Worm (Caenorhabditis elegans): ENCODE data around the gene srd-4.

ce11 chrV:12181310-12181709, 3.4 kb upstream of the srd-4 start, which contains the start of gene elpc-3:
- no peak for TF ChIP-seq pha-4 (tag; optimal IDR thresholded peaks at IDR 0.05)
- TF ChIP-seq lin-39 (tag; optimal IDR thresholded peaks at IDR 0.05), result no peak
- no peak for TF ChIP-seq unc-62 (GFP tag; optimal IDR thresholded peaks at IDR 0.05)
- TF ChIP-seq ama-1 (optimal IDR thresholded peaks at IDR 0.05), result no peak
- no peak for TF ChIP-seq snpc-4 (tag; optimal IDR thresholded peaks at IDR 0.05)
- TF ChIP-seq nhr-76 (tag; optimal IDR thresholded peaks at IDR 0.05), result no peak
- TF ChIP-seq lsy-12 (tag; optimal IDR thresholded peaks at IDR 0.05), result no peak
- TF ChIP-seq nfya-1 (tag; optimal IDR thresholded peaks at IDR 0.05; ENCODE audit: insufficient read depth), result no peak
- TF ChIP-seq elt-3 (tag; optimal IDR thresholded peaks at IDR 0.05), result no peak
- no peak for TF ChIP-seq fkh-10 (GFP tag; optimal IDR thresholded peaks at IDR 0.05)
- no peak for TF ChIP-seq ZK546.5 (tag; optimal IDR thresholded peaks at IDR 0.05)
- no peak for TF ChIP-seq pqm-1 (tag; optimal IDR thresholded peaks at IDR 0.05)
- TF ChIP-seq sea-2 (GFP tag; optimal IDR thresholded peaks at IDR 0.05), result no peak
- no peak for TF ChIP-seq nhr-12 (tag; optimal IDR thresholded peaks at IDR 0.05)

Data from whole organism, L3 larva.